Fruit fly (Drosophila melanogaster): ENCODE results near the gene SNCF.
A peak's percentile ranks its signal among the peaks of the same experiment; 100 is the strongest.

The SNCF gene

dm6 chr3L:13412200-13412885 is 34.0 kb downstream of the SNCF start, which contains the start of the genes CG10222 and flr (continued):
- TF ChIP-seq Bgb (GFP tag; IDR thresholded peaks at IDR 0.05; ENCODE audit: partially characterized antibody): peak; percentile 70
- no peak for TF ChIP-seq lov (optimal IDR thresholded peaks at IDR 0.05)
- TF ChIP-seq lov (GFP tag; IDR thresholded peaks at IDR 0.05): no peak
- no peak for TF ChIP-seq Neu2 (GFP tag; optimal IDR thresholded peaks at IDR 0.05; ENCODE audit: borderline replicate concordance)
- TF ChIP-seq CG12391 (tag; optimal IDR thresholded peaks at IDR 0.05): peak; percentile 42
- peak; percentile 80 for TF ChIP-seq E2f2 (GFP tag; IDR thresholded peaks at IDR 0.05)
- TF ChIP-seq CG13624 (GFP tag; optimal IDR thresholded peaks at IDR 0.05): no peak
- no peak for TF ChIP-seq NFAT (GFP tag; IDR thresholded peaks at IDR 0.05)
- peak; percentile 22; the same call in 1 of the 2 replicates for TF ChIP-seq tna (GFP tag; IDR thresholded peaks at IDR 0.05; ENCODE audit: partially characterized antibody)
- no peak for TF ChIP-seq CG4820 (GFP tag; optimal IDR thresholded peaks at IDR 0.05)
- peak; percentile 62 for TF ChIP-seq CG17186 (GFP tag; optimal IDR thresholded peaks at IDR 0.05)
- TF ChIP-seq CG7963 (GFP tag; IDR thresholded peaks at IDR 0.05; ENCODE audit: partially characterized antibody): 0 out of 3 replicates have a peak, but pooled peaks have one; percentile 44
- TF ChIP-seq CG10543 (GFP tag; optimal IDR thresholded peaks at IDR 0.05): peak; percentile 30
- no peak for TF ChIP-seq CG17802 (tag; optimal IDR thresholded peaks at IDR 0.05)
- peak; percentile 68; the same call in 2 of the 3 replicates for TF ChIP-seq Doc3 (GFP tag; IDR thresholded peaks at IDR 0.05; ENCODE audit: partially characterized antibody)
- TF ChIP-seq ftz-f1 (GFP tag; optimal IDR thresholded peaks at IDR 0.05): no peak
- TF ChIP-seq CG2202 (tag; optimal IDR thresholded peaks at IDR 0.05): no peak
- no peak for TF ChIP-seq Six4 (GFP tag; optimal IDR thresholded peaks at IDR 0.05)
- TF ChIP-seq sug (tag; optimal IDR thresholded peaks at IDR 0.05): peak; percentile 8
- TF ChIP-seq HLH4C (GFP tag; IDR thresholded peaks at IDR 0.05; ENCODE audit: partially characterized antibody): peak; percentile 82
- peak; percentile 46 for TF ChIP-seq CoRest (tag; optimal IDR thresholded peaks at IDR 0.05)
- peak; percentile 17 for TF ChIP-seq CG3995 (GFP tag; optimal IDR thresholded peaks at IDR 0.05)
- peak; percentile 70 for TF ChIP-seq D (optimal IDR thresholded peaks at IDR 0.05)
- peak; percentile 27 for TF ChIP-seq D (GFP tag; optimal IDR thresholded peaks at IDR 0.05)
- TF ChIP-seq CG10366 (GFP tag; IDR thresholded peaks at IDR 0.05): no peak
- no peak for TF ChIP-seq CG7928 (GFP tag; optimal IDR thresholded peaks at IDR 0.05)
- TF ChIP-seq az2 (GFP tag; optimal IDR thresholded peaks at IDR 0.05): no peak
- no peak for TF ChIP-seq otp (GFP tag; IDR thresholded peaks at IDR 0.05)
- TF ChIP-seq CG9609 (GFP tag; optimal IDR thresholded peaks at IDR 0.05): no peak
- 0 out of 3 replicates have a peak, but pooled peaks have one; percentile 62 for TF ChIP-seq mld (GFP tag; IDR thresholded peaks at IDR 0.05; ENCODE audit: partially characterized antibody)
- peak; percentile 18 for TF ChIP-seq CG13424 (tag; optimal IDR thresholded peaks at IDR 0.05)
- TF ChIP-seq inv (GFP tag; IDR thresholded peaks at IDR 0.05; ENCODE audit: partially characterized antibody): peak; percentile 64
- no peak for TF ChIP-seq CG30431 (GFP tag; optimal IDR thresholded peaks at IDR 0.05)
- TF ChIP-seq CG12219 (GFP tag; optimal IDR thresholded peaks at IDR 0.05): no peak
- peak; percentile 10 for TF ChIP-seq gfzf (GFP tag; optimal IDR thresholded peaks at IDR 0.05)
- peak; percentile 6 for TF ChIP-seq CG2120 (GFP tag; optimal IDR thresholded peaks at IDR 0.05)
- TF ChIP-seq unc-4 (GFP tag; IDR thresholded peaks at IDR 0.05; ENCODE audit: partially characterized antibody): peak; percentile 71
- peak; percentile 34 for TF ChIP-seq lilli (GFP tag; optimal IDR thresholded peaks at IDR 0.05)
- TF ChIP-seq Dll (GFP tag; IDR thresholded peaks at IDR 0.05; ENCODE audit: partially characterized antibody): peak; percentile 85
- TF ChIP-seq CG2678 (tag; optimal IDR thresholded peaks at IDR 0.05): peak; percentile 41
- peak; percentile 12 for TF ChIP-seq ind (GFP tag; optimal IDR thresholded peaks at IDR 0.05)
- peak; percentile 13 for TF ChIP-seq CG2712 (tag; optimal IDR thresholded peaks at IDR 0.05)
- TF ChIP-seq exex (tag; optimal IDR thresholded peaks at IDR 0.05): no peak
- TF ChIP-seq phol (tag; optimal IDR thresholded peaks at IDR 0.05): peak; percentile 36
- TF ChIP-seq CG11504 (tag; optimal IDR thresholded peaks at IDR 0.05): no peak
- TF ChIP-seq da (GFP tag; optimal IDR thresholded peaks at IDR 0.05): no peak
- peak; percentile 15 for TF ChIP-seq CG4617 (GFP tag; optimal IDR thresholded peaks at IDR 0.05; ENCODE audit: borderline replicate concordance)
- no peak for TF ChIP-seq fd96Cb (tag; optimal IDR thresholded peaks at IDR 0.05)
